Fruit fly (Drosophila melanogaster): ENCODE measurements around the gene CG33310.
A peak's percentile ranks its signal among the peaks of the same experiment; 100 is the strongest.

Gene CG33310

DNA sequence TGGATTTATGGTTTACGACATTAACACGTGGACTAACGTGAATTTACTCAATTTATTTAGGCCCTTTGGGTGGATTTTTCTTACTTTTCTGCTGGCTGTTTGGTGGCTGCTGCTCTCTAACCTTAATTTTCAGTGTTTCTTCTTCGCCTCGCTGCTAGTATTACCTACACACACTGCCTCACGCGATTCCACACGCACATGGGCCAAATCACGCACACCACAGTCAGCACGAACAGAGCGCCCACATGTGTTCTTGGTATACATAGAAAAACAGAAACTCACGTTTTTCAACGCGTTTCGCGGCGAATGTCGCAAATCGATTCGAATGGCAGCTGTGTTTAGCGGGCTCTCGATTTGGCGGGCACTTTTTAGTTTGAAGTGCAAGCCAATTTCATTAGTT lies 41.1 kb downstream of the CG33310 start (continued):
- no peak for TF ChIP-seq CG1647 (GFP tag; optimal IDR thresholded peaks at IDR 0.05)
- peak; percentile 11 for TF ChIP-seq kay (GFP tag; optimal IDR thresholded peaks at IDR 0.05)
- TF ChIP-seq Poxn (GFP tag; IDR thresholded peaks at IDR 0.05), result no peak
- TF ChIP-seq tx (GFP tag; optimal IDR thresholded peaks at IDR 0.05), result peak; percentile 38
- TF ChIP-seq mirr (GFP tag; optimal IDR thresholded peaks at IDR 0.05), result peak; percentile 77
- peak; percentile 29 for TF ChIP-seq CG6254 (GFP tag; optimal IDR thresholded peaks at IDR 0.05)
- TF ChIP-seq CG13775 (GFP tag; optimal IDR thresholded peaks at IDR 0.05), result no peak
- TF ChIP-seq CG17361 (GFP tag; IDR thresholded peaks at IDR 0.05), result peak; percentile 50; the same call in 2 of the 3 replicates
- no peak for TF ChIP-seq Hr3 (GFP tag; optimal IDR thresholded peaks at IDR 0.05)
- TF ChIP-seq cg (GFP tag; optimal IDR thresholded peaks at IDR 0.05), result peak; percentile 98
- no peak for TF ChIP-seq Hand (GFP tag; optimal IDR thresholded peaks at IDR 0.05)
- TF ChIP-seq ash1 (GFP tag; optimal IDR thresholded peaks at IDR 0.05), result peak; percentile 63
- no peak for TF ChIP-seq shn (GFP tag; optimal IDR thresholded peaks at IDR 0.05)
- no peak for TF ChIP-seq PHDP (tag; optimal IDR thresholded peaks at IDR 0.05)
- TF ChIP-seq CG14441 (GFP tag; IDR thresholded peaks at IDR 0.05), result no peak
- peak; percentile 44 for TF ChIP-seq CG13624 (GFP tag; optimal IDR thresholded peaks at IDR 0.05)
- TF ChIP-seq emc (GFP tag; optimal IDR thresholded peaks at IDR 0.05), result no peak
- peak; percentile 87 for TF ChIP-seq CG15514 (GFP tag; optimal IDR thresholded peaks at IDR 0.05)
- TF ChIP-seq Oli (tag; optimal IDR thresholded peaks at IDR 0.05), result no peak
- TF ChIP-seq CG4854 (GFP tag; optimal IDR thresholded peaks at IDR 0.05), result peak; percentile 21
- TF ChIP-seq br (optimal IDR thresholded peaks at IDR 0.05), result no peak
- TF ChIP-seq BtbVII (GFP tag; optimal IDR thresholded peaks at IDR 0.05), result peak; percentile 7
- TF ChIP-seq unpg (GFP tag; optimal IDR thresholded peaks at IDR 0.05), result peak; percentile 28
- TF ChIP-seq CG14050 (GFP tag; IDR thresholded peaks at IDR 0.05), result no peak
- peak; percentile 25; the same call in 1 of the 2 replicates for TF ChIP-seq stc (GFP tag; IDR thresholded peaks at IDR 0.05)
- TF ChIP-seq Sox100B (GFP tag; optimal IDR thresholded peaks at IDR 0.05), result no peak
- peak; percentile 23; the same call in 2 of the 3 replicates for TF ChIP-seq tgo (GFP tag; IDR thresholded peaks at IDR 0.05)
- peak; percentile 76; the same call in 1 of the 2 replicates for TF ChIP-seq chm (GFP tag; IDR thresholded peaks at IDR 0.05)
- TF ChIP-seq CG4617 (GFP tag; optimal IDR thresholded peaks at IDR 0.05; ENCODE audit: borderline replicate concordance), result peak; percentile 33
- peak; percentile 100 for TF ChIP-seq CG32767 (GFP tag; IDR thresholded peaks at IDR 0.05)
- peak; percentile 20 for TF ChIP-seq CG3281 (GFP tag; optimal IDR thresholded peaks at IDR 0.05)
- peak; percentile 62 for TF ChIP-seq CG16813 (GFP tag; IDR thresholded peaks at IDR 0.05; ENCODE audit: partially characterized antibody)
- TF ChIP-seq CG2875 (GFP tag; optimal IDR thresholded peaks at IDR 0.05), result no peak
- no peak for TF ChIP-seq CG3065 (GFP tag; optimal IDR thresholded peaks at IDR 0.05)
- peak; percentile 51 for TF ChIP-seq CG11504 (tag; optimal IDR thresholded peaks at IDR 0.05)
- no peak for TF ChIP-seq eyg (GFP tag; optimal IDR thresholded peaks at IDR 0.05)
- TF ChIP-seq sr (GFP tag; IDR thresholded peaks at IDR 0.05), result peak; percentile 89; the same call in 2 of the 3 replicates
- peak; percentile 85; the same call in 2 of the 3 replicates for TF ChIP-seq CG34422 (GFP tag; IDR thresholded peaks at IDR 0.05)
- TF ChIP-seq CG30020 (tag; optimal IDR thresholded peaks at IDR 0.05), result peak; percentile 39
- no peak for TF ChIP-seq CG8089 (GFP tag; optimal IDR thresholded peaks at IDR 0.05)
- TF ChIP-seq CG16815 (GFP tag; optimal IDR thresholded peaks at IDR 0.05), result no peak
- peak; percentile 79 for TF ChIP-seq yki (optimal IDR thresholded peaks at IDR 0.05)
- TF ChIP-seq Scr (GFP tag; IDR thresholded peaks at IDR 0.05; ENCODE audit: partially characterized antibody), result peak; percentile 75
- peak; percentile 19 for TF ChIP-seq NC2β (GFP tag; optimal IDR thresholded peaks at IDR 0.05)
- TF ChIP-seq lbe (GFP tag; optimal IDR thresholded peaks at IDR 0.05), result peak; percentile 17
- TF ChIP-seq Hr78 (GFP tag; optimal IDR thresholded peaks at IDR 0.05), result no peak
- TF ChIP-seq Gug (GFP tag; IDR thresholded peaks at IDR 0.05), result peak; percentile 14; the same call in 1 of the 4 replicates
- TF ChIP-seq grau (tag; optimal IDR thresholded peaks at IDR 0.05), result peak; percentile 45
- TF ChIP-seq dmrt99B (tag; optimal IDR thresholded peaks at IDR 0.05), result peak; percentile 8
- TF ChIP-seq mam (GFP tag; optimal IDR thresholded peaks at IDR 0.05), result peak; percentile 38
- peak; percentile 61 for TF ChIP-seq CTCF (GFP tag; optimal IDR thresholded peaks at IDR 0.05)
- TF ChIP-seq vvl (GFP tag; IDR thresholded peaks at IDR 0.05), result no peak
